Worm (Caenorhabditis elegans) whole organism, L2 larva: Measurements from ENCODE around the gene znf-474.

Experiments
- mab-5 ChIP-seq: fragments of 150-350 bp; optimal IDR thresholded peaks from 2 replicates; lab custom pipeline; 2014; ENCODE audit warnings: missing biosample characterization, missing genetic modification characterization
- nhr-237 ChIP-seq: fragments of 150-350 bp; optimal IDR thresholded peaks from 2 replicates; lab custom pipeline; 2014; ENCODE audit warnings: missing biosample characterization, missing genetic modification characterization
- nhr-77 ChIP-seq: fragments of 150-350 bp; optimal IDR thresholded peaks from 2 replicates; lab custom pipeline; 2014; ENCODE audit warnings: missing biosample characterization, missing genetic modification characterization

DNA sequence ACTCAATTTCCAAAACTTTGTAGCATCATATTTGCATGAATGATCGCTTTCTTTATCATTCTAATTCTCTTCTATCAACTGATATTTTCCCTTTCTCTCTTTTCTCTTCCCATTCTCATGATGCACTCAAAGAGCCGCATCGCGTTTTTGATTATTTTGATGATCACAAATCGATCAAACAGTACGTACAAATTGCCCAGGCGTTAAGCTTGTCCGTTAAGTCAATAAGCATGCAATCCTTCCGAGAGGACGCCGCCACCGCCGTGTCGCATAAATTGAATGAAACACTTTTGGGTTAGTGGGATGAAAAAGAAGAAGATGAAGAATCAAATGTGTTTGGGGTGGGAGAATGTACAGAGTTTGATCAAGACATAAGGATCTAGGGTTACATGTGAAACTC, 31.9 kb downstream of the znf-474 start:
- no peak for TF ChIP-seq nhr-237
- no peak for TF ChIP-seq mab-5
- TF ChIP-seq nhr-77 (tag; lab: Kevin White, UChicago): no peak
